Fruit fly (Drosophila melanogaster): Measurements from ENCODE around the gene Npc1a.

DNA sequence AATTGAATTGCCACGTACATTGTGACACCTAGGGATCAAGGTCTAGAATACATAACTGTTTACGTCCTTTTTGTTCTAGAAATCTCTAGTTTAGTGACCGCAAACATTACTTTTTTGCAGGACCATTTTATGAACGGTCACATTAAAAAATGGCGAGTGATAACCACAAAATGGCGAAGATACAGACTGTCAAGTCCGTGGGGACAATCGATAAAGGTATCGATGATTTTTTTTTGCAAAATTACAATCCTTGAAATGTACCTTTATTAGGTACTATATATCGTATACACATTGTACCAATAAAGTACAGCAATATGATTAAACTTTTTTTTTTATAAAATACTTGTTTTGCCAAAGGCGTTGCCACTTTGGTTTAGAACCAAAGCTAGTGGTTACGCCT lies 9.4 kb upstream of the Npc1a start:
- TF ChIP-seq CG7045 (GFP tag; optimal IDR thresholded peaks at IDR 0.05) (no peak), cic (GFP tag; optimal IDR thresholded peaks at IDR 0.05) (no peak), toe (GFP tag; optimal IDR thresholded peaks at IDR 0.05) (no peak), ovo (GFP tag; optimal IDR thresholded peaks at IDR 0.05) (no peak), CG1620 (GFP tag; optimal IDR thresholded peaks at IDR 0.05) (no peak)

Measured in whole organism, adult.